Worm (Caenorhabditis elegans) whole organism, early embryonic: ENCODE measurements around the gene F39G3.5.

Source experiments
- B0310.2 ChIP-seq: sonication (generic microtip); optimal IDR thresholded peaks from 2 replicates; lab custom pipeline; 2016; ENCODE audit warnings: mild to moderate bottlenecking, missing genetic modification characterization, missing compliant biosample characterization
- F13C5.2 ChIP-seq: sonication (generic microtip); optimal IDR thresholded peaks from 2 replicates; lab custom pipeline; 2017; ENCODE audit warnings: mild to moderate bottlenecking, missing genetic modification characterization, inconsistent platforms, missing compliant biosample characterization
- aly-1 ChIP-seq: sonication (generic microtip); optimal IDR thresholded peaks from 2 replicates; lab custom pipeline; 2016; ENCODE audit warnings: missing genetic modification characterization, missing compliant biosample characterization
- ama-1 ChIP-seq: fragments of 150-350 bp; optimal IDR thresholded peaks from 2 replicates; lab custom pipeline; 2014
- ceh-13 ChIP-seq: fragments of 200-800 bp; sonication (Bioruptor generic); optimal IDR thresholded peaks from 2 replicates; lab custom pipeline; 2018; ENCODE audit warnings: mild to moderate bottlenecking, missing genetic modification characterization, missing compliant biosample characterization
- ceh-36 ChIP-seq: sonication (generic microtip); optimal IDR thresholded peaks from 2 replicates; lab custom pipeline; 2016; ENCODE audit warnings: missing genetic modification characterization, inconsistent platforms, missing compliant biosample characterization
- ets-7 ChIP-seq: sonication (generic microtip); optimal IDR thresholded peaks from 2 replicates; lab custom pipeline; 2016; ENCODE audit warnings: missing genotype, missing genetic modification characterization, missing compliant biosample characterization
- flt-1 ChIP-seq: fragments of 200-800 bp; sonication (Bioruptor generic); IDR thresholded peaks from 2 replicates; pipeline ENCODE4 v1.3.6; 2022; ENCODE audit warnings: missing genetic modification characterization, missing compliant biosample characterization
- hmbx-1 ChIP-seq: sonication (generic microtip); optimal IDR thresholded peaks from 2 replicates; lab custom pipeline; 2016; ENCODE audit warnings: mild to moderate bottlenecking, missing genetic modification characterization, missing compliant biosample characterization
- hmg-4 ChIP-seq: fragments of 200-800 bp; sonication (Bioruptor generic); optimal IDR thresholded peaks from 2 replicates; lab custom pipeline; 2018; ENCODE audit warnings: mild to moderate bottlenecking, missing genetic modification characterization, missing compliant biosample characterization
- hnd-1 ChIP-seq: sonication (generic microtip); optimal IDR thresholded peaks from 2 replicates; lab custom pipeline; 2016; ENCODE audit warnings: missing genetic modification characterization, missing compliant biosample characterization
- pes-1 ChIP-seq: fragments of 200-800 bp; sonication (Bioruptor generic); IDR thresholded peaks from 2 replicates; pipeline ENCODE4 v1.3.6; 2022; ENCODE audit warnings: missing genetic modification reagents, missing genetic modification characterization, missing compliant biosample characterization
- scrt-1 ChIP-seq: fragments of 200-800 bp; sonication (Bioruptor generic); IDR thresholded peaks from 2 replicates; pipeline ENCODE4 v1.3.6; 2022; ENCODE audit warnings: missing genetic modification characterization, missing compliant biosample characterization
- sea-1 ChIP-seq: fragments of 200-800 bp; sonication (Bioruptor generic); conservative IDR thresholded peaks from 2 replicates; pipeline ENCODE4 v1.3.6; 2022; ENCODE audit warnings: missing genetic modification characterization, missing compliant biosample characterization
- tbx-11 ChIP-seq: fragments of 200-800 bp; sonication (Bioruptor generic); IDR thresholded peaks from 2 replicates; pipeline ENCODE4 v1.3.6; 2022; ENCODE audit warnings: missing genetic modification characterization, missing compliant biosample characterization
- tbx-37 ChIP-seq: fragments of 200-800 bp; sonication (Bioruptor generic); conservative IDR thresholded peaks from 2 replicates; pipeline ENCODE4 v1.3.6; 2022; ENCODE audit warnings: missing genetic modification reagents, missing genetic modification characterization, missing compliant biosample characterization
- tra-4 ChIP-seq: sonication (generic microtip); optimal IDR thresholded peaks from 2 replicates; lab custom pipeline; 2017; ENCODE audit warnings: missing genetic modification characterization, missing compliant biosample characterization

F39G3.5 gene

ce11 chrV:4766501-4766900 lies 44.1 kb downstream of the F39G3.5 start, which contains the start of gene C18G1.8:
Gene C18G1.8 (minus strand): TSS chrV:4766601.
- TF ChIP-seq ceh-13 (GFP tag; lab: Kevin White, UChicago) (no peak), hnd-1 (tag; lab: Kevin White, UChicago) (no peak), tbx-11 (GFP tag; lab: Robert Waterston, UW) (no peak), ama-1 (lab: Kevin White, UChicago) (no peak), ets-7 (no peak), pes-1 (GFP tag; lab: Robert Waterston, UW) (no peak), aly-1 (no peak), tra-4 (no peak)

DNA sequence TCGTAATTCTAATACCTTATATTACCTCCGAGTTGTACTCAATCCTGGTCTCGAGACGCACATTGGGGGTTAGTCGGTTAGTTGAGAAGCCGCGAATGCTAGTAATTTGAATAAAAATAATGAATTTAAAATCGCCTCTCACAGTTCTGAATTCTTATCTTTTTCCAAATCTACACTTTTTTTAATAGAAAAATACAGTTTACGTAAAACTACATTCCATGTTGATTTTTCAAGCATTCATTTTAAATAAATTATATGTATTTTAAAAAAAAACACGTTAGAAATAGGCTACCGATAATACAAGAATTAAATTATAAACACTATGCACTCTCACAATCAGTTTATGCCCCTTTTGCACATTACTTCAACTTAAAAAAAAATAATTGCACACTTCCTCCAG lies 47.2 kb downstream of the F39G3.5 start, which contains the start of gene C18G1.9:
TSS of gene C18G1.9 (minus strand) at position 101 of the 400 bp plus-strand sequence.
- TF ChIP-seq hmg-4 (GFP tag; lab: Kevin White, UChicago): no peak
- TF ChIP-seq F13C5.2 (tag; lab: Kevin White, UChicago): no peak
- no peak for TF ChIP-seq ets-7
- no peak for TF ChIP-seq ceh-13 (GFP tag; lab: Kevin White, UChicago)
- TF ChIP-seq B0310.2 (tag; lab: Kevin White, UChicago): no peak
- TF ChIP-seq sea-1 (GFP tag; lab: Robert Waterston, UW): no peak
- TF ChIP-seq aly-1: no peak
- no peak for TF ChIP-seq scrt-1 (GFP tag; lab: Robert Waterston, UW)

DNA sequence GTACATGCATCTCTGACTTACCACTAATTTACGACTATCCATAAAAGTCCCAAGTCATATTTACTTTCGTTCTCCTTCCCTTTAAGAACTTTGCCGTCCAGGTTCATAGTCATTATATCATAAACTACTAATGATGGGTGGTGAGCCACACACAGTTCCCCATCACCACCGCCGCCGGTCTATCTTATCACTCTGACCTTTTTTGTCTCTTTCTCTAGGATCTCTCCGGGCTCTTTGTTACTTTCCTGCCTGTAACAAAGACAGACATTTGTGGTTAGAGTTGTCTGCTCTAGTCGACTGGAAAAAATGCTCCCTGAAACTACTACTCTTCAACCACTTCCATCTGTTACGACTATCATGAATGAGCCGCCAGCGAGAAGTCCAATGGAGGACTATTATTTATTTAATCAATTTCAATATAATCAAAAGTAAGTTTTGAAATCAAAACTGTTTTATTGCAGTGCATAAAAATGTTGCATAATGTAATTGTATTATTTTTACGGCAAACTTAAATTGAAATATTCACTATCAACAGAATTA lies 48.1 kb downstream of the F39G3.5 start, which contains the start of gene elt-7:
TSS of gene elt-7 (plus strand) at position 263 of the 540 bp plus-strand sequence.
- TF ChIP-seq hmbx-1 (tag; lab: Kevin White, UChicago) (no peak), ceh-13 (GFP tag; lab: Kevin White, UChicago) (no peak), aly-1 (no peak), ceh-36 (tag; lab: Kevin White, UChicago) (no peak), pes-1 (GFP tag; lab: Robert Waterston, UW) (no peak), tbx-37 (GFP tag; lab: Robert Waterston, UW) (no peak), sea-1 (GFP tag; lab: Robert Waterston, UW) (no peak), hnd-1 (tag; lab: Kevin White, UChicago) (no peak), ets-7 (no peak), hmg-4 (GFP tag; lab: Kevin White, UChicago) (no peak), B0310.2 (tag; lab: Kevin White, UChicago) (no peak), tra-4 (no peak), tbx-11 (GFP tag; lab: Robert Waterston, UW) (no peak), ama-1 (lab: Kevin White, UChicago) (no peak), scrt-1 (GFP tag; lab: Robert Waterston, UW) (no peak), flt-1 (GFP tag; lab: Robert Waterston, UW) (no peak)
